Fruit fly (Drosophila melanogaster) whole organism: Measurements from ENCODE around the gene hh.

Experiments
- CG8478 ChIP-seq: fragments of >200 bp; optimal IDR thresholded peaks from 2 replicates; lab custom pipeline; 2018; ENCODE audit warnings: inconsistent platforms
- EcR ChIP-seq, 2 experiments: fragments of >200 bp; optimal IDR thresholded peaks; 2 replicates each; lab custom pipeline; 2017; ENCODE audit warnings: missing biosample characterization in 2 of 2, missing genetic modification characterization in 2 of 2, missing genetic modification reagents in 2 of 2
- pan ChIP-seq: fragments of >200 bp; optimal IDR thresholded peaks from 2 replicates; lab custom pipeline; 2017
- usp ChIP-seq: fragments of >200 bp; optimal IDR thresholded peaks from 2 replicates; lab custom pipeline; 2017; ENCODE audit warnings: missing biosample characterization, missing genetic modification characterization, mixed read lengths

DNA sequence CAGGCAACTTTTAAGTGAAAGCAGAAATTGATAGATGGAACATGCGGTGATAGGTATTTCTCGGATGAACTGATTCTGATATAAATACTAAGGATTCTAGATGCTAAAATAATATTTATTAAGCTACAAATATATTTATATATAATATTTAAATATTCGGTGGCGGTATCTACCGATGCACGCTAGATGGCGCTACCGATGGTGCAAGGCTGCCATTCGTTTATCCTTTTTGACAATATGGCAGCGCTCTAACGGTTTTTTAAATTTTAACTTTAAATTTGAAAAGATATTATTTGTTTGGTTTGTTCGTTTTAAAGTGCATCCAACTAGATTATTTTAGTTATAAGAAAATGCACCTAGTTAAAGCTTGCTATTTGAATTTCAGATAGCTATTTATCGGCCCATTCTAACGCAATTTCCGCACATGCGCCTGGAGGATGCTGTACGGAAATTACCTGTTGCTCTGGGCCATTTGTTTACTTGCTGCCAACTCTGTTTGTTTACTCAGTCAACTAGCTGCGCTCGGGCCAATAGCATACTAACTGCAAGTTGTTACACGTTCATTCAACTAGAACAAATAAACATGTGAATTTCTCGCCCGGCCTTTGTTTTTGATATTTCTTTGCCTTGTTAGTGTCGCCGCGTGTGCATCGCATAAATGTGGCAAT lies 17.7 kb upstream of the hh start, which contains the start of gene VhaAC39-2:
- TF ChIP-seq CG8478 (lab: Kevin White, UChicago) (no peak), usp (GFP tag; lab: Kevin White, UChicago) (no peak), EcR (GFP tag; optimal IDR thresholded peaks at IDR 0.05; lab: Kevin White, UChicago) (no peak), pan (no peak)
